Worm (Caenorhabditis elegans) whole organism, L4 larva: ENCODE measurements around the gene str-116.
A peak's percentile ranks its signal among the peaks of the same experiment; 100 is the strongest.

Experiments used
- D1046.2 ChIP-seq: fragments of 200-800 bp; sonication (Bioruptor generic); IDR thresholded peaks from 2 replicates; pipeline ENCODE4 v1.3.6; 2022; ENCODE audit warnings: missing genetic modification characterization, missing compliant biosample characterization
- F10B5.3 ChIP-seq: sonication (generic microtip); optimal IDR thresholded peaks from 2 replicates; lab custom pipeline; 2016; ENCODE audit warnings: mild to moderate bottlenecking, missing genetic modification characterization, missing compliant biosample characterization
- F26F4.8 ChIP-seq: fragments of 200-800 bp; sonication (Bioruptor generic); conservative IDR thresholded peaks from 2 replicates; pipeline ENCODE4 v1.3.6; 2022; ENCODE audit warnings: missing genetic modification characterization, missing compliant biosample characterization
- F37D6.2 ChIP-seq: sonication (generic microtip); optimal IDR thresholded peaks from 2 replicates; lab custom pipeline; 2016; ENCODE audit warnings: mild to moderate bottlenecking, missing genetic modification characterization, missing compliant biosample characterization
- F49E8.2 ChIP-seq: sonication (generic microtip); optimal IDR thresholded peaks from 2 replicates; lab custom pipeline; 2016; ENCODE audit warnings: missing compliant biosample characterization, mild to moderate bottlenecking, missing genetic modification characterization, borderline replicate concordance
- T20F7.1 ChIP-seq: fragments of 200-800 bp; sonication (Bioruptor generic); optimal IDR thresholded peaks from 2 replicates; lab custom pipeline; 2018; ENCODE audit warnings: mild to moderate bottlenecking, missing genetic modification characterization, missing compliant biosample characterization
- Y105C5A.15 ChIP-seq: fragments of 200-800 bp; sonication (Bioruptor generic); IDR thresholded peaks from 2 replicates; pipeline ENCODE4 v1.3.6; 2022; ENCODE audit warnings: missing genetic modification characterization, missing compliant biosample characterization
- Y5F2A.4 ChIP-seq: fragments of 200-800 bp; sonication (Bioruptor generic); optimal IDR thresholded peaks from 2 replicates; lab custom pipeline; 2018; ENCODE audit warnings: mild to moderate bottlenecking, missing genetic modification characterization, missing compliant biosample characterization
- aha-1 ChIP-seq: fragments of 150-350 bp; peaks from one replicate; lab custom pipeline; 2014; ENCODE audit warnings: missing biosample characterization, missing genetic modification characterization
- aly-2 ChIP-seq: sonication (generic microtip); optimal IDR thresholded peaks from 2 replicates; lab custom pipeline; 2018; ENCODE audit warnings: missing biosample characterization, missing genetic modification characterization
- ceh-20 ChIP-seq: fragments of 200-800 bp; sonication (Bioruptor generic); IDR thresholded peaks from 2 replicates; pipeline ENCODE4 v1.3.6; 2022; ENCODE audit warnings: missing genetic modification reagents, missing genetic modification characterization, missing compliant biosample characterization
- ceh-28 ChIP-seq: fragments of 150-350 bp; optimal IDR thresholded peaks from 2 replicates; lab custom pipeline; 2014; ENCODE audit warnings: missing biosample characterization, missing genetic modification reagents, missing genetic modification characterization
- ceh-62 ChIP-seq: sonication (generic microtip); optimal IDR thresholded peaks from 2 replicates; lab custom pipeline; 2017; ENCODE audit warnings: missing biosample characterization, missing genetic modification characterization
- ctbp-1 ChIP-seq: fragments of 200-800 bp; sonication (Bioruptor generic); IDR thresholded peaks from 2 replicates; pipeline ENCODE4 v1.3.6; 2022; ENCODE audit warnings: missing genetic modification reagents, missing genetic modification characterization, missing compliant biosample characterization
- daf-16 ChIP-seq, 3 experiments: sonication (generic microtip); optimal IDR thresholded peaks; 2 replicates each; lab custom pipeline; 2016 to 2017; ENCODE audit warnings: missing genetic modification characterization in 3 of 3, missing genetic modification reagents in 3 of 3, mild to moderate bottlenecking in 2 of 3, missing compliant biosample characterization in 2 of 3, missing biosample characterization in 1 of 3, moderate library complexity in 1 of 3
- daf-8 ChIP-seq: fragments of 200-800 bp; sonication (Bioruptor generic); IDR thresholded peaks from 2 replicates; pipeline ENCODE4 v1.3.6; 2022; ENCODE audit warnings: missing genetic modification characterization, missing compliant biosample characterization
- dmd-6 ChIP-seq: fragments of 200-800 bp; sonication (Bioruptor generic); IDR thresholded peaks from 2 replicates; pipeline ENCODE4 v1.3.6; 2022; ENCODE audit warnings: missing genetic modification reagents, missing genetic modification characterization, missing compliant biosample characterization
- dpl-1 ChIP-seq: fragments of 150-350 bp; optimal IDR thresholded peaks from 2 replicates; lab custom pipeline; 2014; ENCODE audit warnings: missing biosample characterization, missing genetic modification reagents, missing genetic modification characterization
- hif-1 ChIP-seq, 2 experiments: sonication (generic microtip); optimal IDR thresholded peaks; 2 replicates each; lab custom pipeline; 2016 to 2017; ENCODE audit warnings: missing compliant biosample characterization in 2 of 2, missing genetic modification characterization in 2 of 2, missing genetic modification reagents in 2 of 2, missing genotype in 2 of 2, mild to moderate bottlenecking in 1 of 2
- lim-7 ChIP-seq: fragments of 200-800 bp; sonication (Bioruptor generic); IDR thresholded peaks from 2 replicates; pipeline ENCODE4 v1.3.6; 2022; ENCODE audit warnings: missing genetic modification characterization, missing compliant biosample characterization
- lin-15B ChIP-seq: fragments of 150-350 bp; sonication (generic microtip); optimal IDR thresholded peaks from 3 replicates; lab custom pipeline; 2014; ENCODE audit warnings: missing biosample characterization, missing genetic modification characterization
- lin-29 ChIP-seq: fragments of 200-800 bp; sonication (Bioruptor generic); IDR thresholded peaks from 2 replicates; pipeline ENCODE4 v1.3.6; 2022; ENCODE audit warnings: missing genetic modification reagents, missing genetic modification characterization, missing compliant biosample characterization
- lin-39 ChIP-seq: fragments of 150-350 bp; optimal IDR thresholded peaks from 2 replicates; lab custom pipeline; 2014; ENCODE audit warnings: missing biosample characterization, missing genetic modification reagents, missing genetic modification characterization
- mep-1 ChIP-seq: fragments of 150-350 bp; sonication (generic microtip); optimal IDR thresholded peaks from 3 replicates; lab custom pipeline; 2014; ENCODE audit warnings: missing biosample characterization, missing genetic modification characterization
- mes-2 ChIP-seq: sonication (generic microtip); optimal IDR thresholded peaks from 2 replicates; lab custom pipeline; 2016; ENCODE audit warnings: missing genotype, mild to moderate bottlenecking, missing genetic modification characterization, missing compliant biosample characterization; ENCODE audit not compliant: poor library complexity, severe bottlenecking
- nhr-111 ChIP-seq: fragments of 200-800 bp; sonication (Bioruptor generic); optimal IDR thresholded peaks from 2 replicates; lab custom pipeline; 2018; ENCODE audit warnings: mild to moderate bottlenecking, missing genetic modification characterization, missing compliant biosample characterization
- nhr-237 ChIP-seq: sonication (generic microtip); optimal IDR thresholded peaks from 2 replicates; lab custom pipeline; 2017; ENCODE audit warnings: missing biosample characterization, missing genetic modification characterization
- nhr-28 ChIP-seq: fragments of 150-350 bp; optimal IDR thresholded peaks from 2 replicates; lab custom pipeline; 2014; ENCODE audit warnings: missing biosample characterization, missing genetic modification characterization
- nhr-41 ChIP-seq: fragments of 200-800 bp; sonication (Bioruptor generic); IDR thresholded peaks from 2 replicates; pipeline ENCODE4 v1.3.6; 2022; ENCODE audit warnings: missing genetic modification reagents, missing genetic modification characterization, missing compliant biosample characterization
- nhr-48 ChIP-seq: sonication (generic microtip); optimal IDR thresholded peaks from 2 replicates; lab custom pipeline; 2016; ENCODE audit warnings: mild to moderate bottlenecking, missing genetic modification characterization, missing compliant biosample characterization
- nhr-6 ChIP-seq: fragments of 150-350 bp; optimal IDR thresholded peaks from 2 replicates; lab custom pipeline; 2014; ENCODE audit warnings: missing biosample characterization, missing genetic modification characterization
- pha-4 ChIP-seq, 2 experiments: fragments of 150-350 bp in 1 of 2; fragments of 200-800 bp in 1 of 2; sonication (Bioruptor generic) in 1 of 2; IDR thresholded peaks in 1 of 2; optimal IDR thresholded peaks in 1 of 2; 2 replicates each; pipeline versions ENCODE4 v1.3.6 to Lab custom; 2014 to 2022; ENCODE audit warnings: missing genetic modification characterization in 2 of 2, missing genetic modification reagents in 2 of 2, missing biosample characterization in 1 of 2, missing compliant biosample characterization in 1 of 2
- rbr-2 ChIP-seq: sonication (generic microtip); optimal IDR thresholded peaks from 2 replicates; lab custom pipeline; 2016; ENCODE audit warnings: missing genotype, missing genetic modification characterization, missing compliant biosample characterization
- set-16 ChIP-seq: fragments of 200-800 bp; sonication (Bioruptor generic); IDR thresholded peaks from 2 replicates; pipeline ENCODE4 v1.3.6; 2022; ENCODE audit warnings: missing genetic modification reagents, missing genetic modification characterization, missing compliant biosample characterization
- snpc-4 ChIP-seq: fragments of 150-350 bp; optimal IDR thresholded peaks from 2 replicates; lab custom pipeline; 2014; ENCODE audit warnings: missing biosample characterization, missing genetic modification characterization
- spr-1 ChIP-seq: sonication (generic microtip); optimal IDR thresholded peaks from 2 replicates; lab custom pipeline; 2016; ENCODE audit warnings: mild to moderate bottlenecking, missing genetic modification characterization, missing compliant biosample characterization
- tag-97 ChIP-seq: fragments of 200-800 bp; sonication (Bioruptor generic); IDR thresholded peaks from 2 replicates; pipeline ENCODE4 v1.3.6; 2022; ENCODE audit warnings: missing genetic modification characterization, missing compliant biosample characterization
- tra-1 ChIP-seq: fragments of 200-800 bp; sonication (Bioruptor generic); IDR thresholded peaks from 2 replicates; pipeline ENCODE4 v1.3.6; 2022; ENCODE audit warnings: missing genetic modification reagents, missing genetic modification characterization, missing compliant biosample characterization
- unc-62 ChIP-seq, 3 experiments: fragments of 150-350 bp in 1 of 3; sonication (generic microtip); optimal IDR thresholded peaks in 2 of 3; peaks in 1 of 3; 1 replicate in 1 of 3; 2 replicates in 2 of 3; lab custom pipeline; 2014 to 2017; ENCODE audit warnings: missing biosample characterization in 3 of 3, missing genetic modification characterization in 3 of 3, missing genetic modification reagents in 3 of 3, missing genotype in 1 of 3
- vab-7 ChIP-seq: fragments of 200-800 bp; sonication (Bioruptor generic); IDR thresholded peaks from 2 replicates; pipeline ENCODE4 v1.3.6; 2022; ENCODE audit warnings: missing genetic modification reagents, missing genetic modification characterization, missing compliant biosample characterization
- zfp-2 ChIP-seq: sonication (generic microtip); optimal IDR thresholded peaks from 2 replicates; lab custom pipeline; 2016; ENCODE audit warnings: mild to moderate bottlenecking, missing genetic modification characterization, missing compliant biosample characterization
- zfp-3 ChIP-seq: fragments of 200-800 bp; sonication (Bioruptor generic); conservative IDR thresholded peaks from 2 replicates; pipeline ENCODE4 v1.3.6; 2022; ENCODE audit warnings: missing genetic modification reagents, missing genetic modification characterization, missing compliant biosample characterization
- zip-11 ChIP-seq: fragments of 200-800 bp; sonication (Bioruptor generic); IDR thresholded peaks from 2 replicates; pipeline ENCODE4 v1.3.6; 2022; ENCODE audit warnings: missing genetic modification characterization, missing compliant biosample characterization

The str-116 gene

ce11 chrV:11311013-11311472, 44.3 kb downstream of the str-116 start, which contains the start of gene T03F7.7 (continued):
- TF ChIP-seq T20F7.1 (GFP tag; lab: Kevin White, UChicago) (no peak), daf-8 (GFP tag; lab: Robert Waterston, UW) (no peak)

DNA sequence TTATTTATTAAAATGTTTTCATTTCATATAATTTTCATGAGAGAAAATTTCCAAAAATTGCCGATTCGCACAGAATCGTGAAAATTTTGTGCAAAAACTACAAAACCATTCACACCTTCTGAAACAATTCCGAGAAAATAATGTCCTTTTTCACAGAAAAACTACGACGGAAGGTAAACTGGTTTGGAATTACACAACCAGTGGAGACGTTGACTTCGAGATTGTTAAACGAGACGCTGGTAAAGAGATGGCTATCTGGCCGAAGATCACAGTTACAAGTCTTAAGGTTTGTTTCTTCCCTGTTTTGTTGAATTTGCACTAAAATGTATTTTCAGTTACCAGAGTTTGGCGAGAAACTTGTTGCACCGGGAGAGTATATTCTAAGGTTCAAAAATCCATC, 46.1 kb downstream of the str-116 start:
- TF ChIP-seq F49E8.2 = no peak
- peak; percentile 77 for TF ChIP-seq aha-1 (tag; lab: Kevin White, UChicago)
- no peak for TF ChIP-seq ceh-62 (tag; lab: Kevin White, UChicago)
- TF ChIP-seq nhr-28 = no peak
- no peak for TF ChIP-seq ceh-28
- peak in 1 of 2 experiments; percentile 24 for TF ChIP-seq unc-62 (GFP tag; optimal IDR thresholded peaks at IDR 0.05 in 1 of 2; lab: Kevin White, UChicago)
- no peak for TF ChIP-seq unc-62 (tag; optimal IDR thresholded peaks at IDR 0.05; lab: Kevin White, UChicago)

- peak; percentile 88 for TF ChIP-seq spr-1 (tag; lab: Kevin White, UChicago)
- TF ChIP-seq zfp-3 = peak; percentile 92
- TF ChIP-seq lin-29 = peak; percentile 92
- TF ChIP-seq lim-7 = peak; percentile 100
- peak; percentile 28 for TF ChIP-seq lin-15B
- TF ChIP-seq tag-97 (GFP tag; lab: Robert Waterston, UW) = 0 out of 2 replicates have a peak, but pooled peaks have one; percentile 85
- TF ChIP-seq F10B5.3 (tag; lab: Kevin White, UChicago) = peak; percentile 88
- TF ChIP-seq lin-39 (tag; lab: Kevin White, UChicago) = no peak
- TF ChIP-seq aly-2 (tag; lab: Kevin White, UChicago) = no peak
- TF ChIP-seq D1046.2 (GFP tag; lab: Robert Waterston, UW) = peak; percentile 97
- TF ChIP-seq pha-4 (GFP tag; IDR thresholded peaks at IDR 0.05; lab: Robert Waterston, UW) = peak; percentile 99
- no peak for TF ChIP-seq pha-4 (tag; optimal IDR thresholded peaks at IDR 0.05; lab: Kevin White, UChicago)
- peak in 1 of 2 experiments; percentile 82 for TF ChIP-seq hif-1 (tag; optimal IDR thresholded peaks at IDR 0.05; lab: Kevin White, UChicago)
- no peak for TF ChIP-seq set-16 (GFP tag; lab: Robert Waterston, UW)
- peak; percentile 99 for TF ChIP-seq tra-1 (GFP tag; lab: Robert Waterston, UW)
- TF ChIP-seq ctbp-1 (GFP tag; lab: Robert Waterston, UW) = peak; percentile 98
- no peak for TF ChIP-seq ceh-28
- TF ChIP-seq F37D6.2 (tag; lab: Kevin White, UChicago) = peak; percentile 68
- peak; percentile 93 for TF ChIP-seq zip-11 (GFP tag; lab: Robert Waterston, UW)
- TF ChIP-seq mes-2 = peak; percentile 93
- peak in 1 of 2 experiments; percentile 84 for TF ChIP-seq unc-62 (GFP tag; optimal IDR thresholded peaks at IDR 0.05 in 1 of 2; lab: Kevin White, UChicago)
- TF ChIP-seq unc-62 (tag; optimal IDR thresholded peaks at IDR 0.05; lab: Kevin White, UChicago) = peak; percentile 65
- peak; percentile 90 for TF ChIP-seq rbr-2 (tag; lab: Kevin White, UChicago)
- peak; percentile 89 for TF ChIP-seq dmd-6 (GFP tag; lab: Robert Waterston, UW)
- TF ChIP-seq nhr-111 (GFP tag; lab: Kevin White, UChicago) = peak; percentile 98
- peak; percentile 98 for TF ChIP-seq vab-7 (GFP tag; lab: Robert Waterston, UW)
- peak; percentile 74 for TF ChIP-seq zfp-2 (tag; lab: Kevin White, UChicago)
- TF ChIP-seq nhr-237 (tag; lab: Kevin White, UChicago) = no peak
- TF ChIP-seq daf-8 (GFP tag; lab: Robert Waterston, UW) = 0 out of 2 replicates have a peak, but pooled peaks have one; percentile 59
- TF ChIP-seq T20F7.1 (GFP tag; lab: Kevin White, UChicago) = peak; percentile 71
- TF ChIP-seq nhr-48 = peak; percentile 79
- peak; percentile 89 to 98 for TF ChIP-seq daf-16 (GFP tag; optimal IDR thresholded peaks at IDR 0.05; lab: Kevin White, UChicago)
- peak; percentile 87 for TF ChIP-seq daf-16 (tag; optimal IDR thresholded peaks at IDR 0.05; lab: Kevin White, UChicago)
- TF ChIP-seq nhr-41 = peak; percentile 99
- peak; percentile 97 for TF ChIP-seq Y5F2A.4 (GFP tag; lab: Kevin White, UChicago)
- TF ChIP-seq ceh-20 (GFP tag; lab: Robert Waterston, UW) = peak; percentile 93
- peak; percentile 100 for TF ChIP-seq Y105C5A.15 (GFP tag; lab: Robert Waterston, UW)
- TF ChIP-seq snpc-4 (tag; lab: Kevin White, UChicago) = no peak
- TF ChIP-seq F26F4.8 (GFP tag; lab: Robert Waterston, UW) = peak; percentile 100
- peak; percentile 92 for TF ChIP-seq mep-1 (tag; lab: Kevin White, UChicago)
- TF ChIP-seq nhr-6 = peak; percentile 84
- TF ChIP-seq dpl-1 (GFP tag; lab: Kevin White, UChicago) = peak; percentile 56
Observed at ce11 chrV:11314025-11314880, 47.5 kb downstream of the str-116 start.
